Worm (Caenorhabditis elegans): ENCODE results near the gene mpst-2.

DNA sequence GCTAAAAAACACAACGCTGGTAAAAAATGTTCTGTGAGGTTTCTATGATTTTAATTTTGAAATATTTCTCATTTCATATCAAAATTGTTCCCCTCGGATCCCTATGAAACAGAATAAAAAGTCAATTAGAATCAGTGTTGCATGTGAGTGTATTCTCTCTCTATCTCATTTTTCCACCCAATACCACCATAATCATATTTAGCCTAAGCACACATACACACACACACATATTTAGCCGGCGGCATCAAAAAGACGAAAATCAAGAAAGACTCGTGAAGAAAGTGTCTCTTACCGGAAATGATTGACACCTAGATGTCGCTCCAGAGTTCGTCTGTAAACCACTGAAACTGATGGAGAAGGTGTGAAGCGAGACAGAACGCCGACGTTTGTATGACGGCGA, 39.0 kb downstream of the mpst-2 start:
- TF ChIP-seq ztf-23 (GFP tag; IDR thresholded peaks at IDR 0.05) (no peak), flt-1 (GFP tag; IDR thresholded peaks at IDR 0.05) (no peak), tab-1 (GFP tag; IDR thresholded peaks at IDR 0.05) (no peak), T22C8.4 (GFP tag; IDR thresholded peaks at IDR 0.05) (no peak), ref-1 (GFP tag; conservative IDR thresholded peaks at IDR 0.05) (no peak), klf-2 (GFP tag; conservative IDR thresholded peaks at IDR 0.05) (no peak), cog-1 (tag; optimal IDR thresholded peaks at IDR 0.05) (no peak)
